Fruit fly (Drosophila melanogaster): ENCODE results near the gene CG32284.

CG32284 gene

DNA sequence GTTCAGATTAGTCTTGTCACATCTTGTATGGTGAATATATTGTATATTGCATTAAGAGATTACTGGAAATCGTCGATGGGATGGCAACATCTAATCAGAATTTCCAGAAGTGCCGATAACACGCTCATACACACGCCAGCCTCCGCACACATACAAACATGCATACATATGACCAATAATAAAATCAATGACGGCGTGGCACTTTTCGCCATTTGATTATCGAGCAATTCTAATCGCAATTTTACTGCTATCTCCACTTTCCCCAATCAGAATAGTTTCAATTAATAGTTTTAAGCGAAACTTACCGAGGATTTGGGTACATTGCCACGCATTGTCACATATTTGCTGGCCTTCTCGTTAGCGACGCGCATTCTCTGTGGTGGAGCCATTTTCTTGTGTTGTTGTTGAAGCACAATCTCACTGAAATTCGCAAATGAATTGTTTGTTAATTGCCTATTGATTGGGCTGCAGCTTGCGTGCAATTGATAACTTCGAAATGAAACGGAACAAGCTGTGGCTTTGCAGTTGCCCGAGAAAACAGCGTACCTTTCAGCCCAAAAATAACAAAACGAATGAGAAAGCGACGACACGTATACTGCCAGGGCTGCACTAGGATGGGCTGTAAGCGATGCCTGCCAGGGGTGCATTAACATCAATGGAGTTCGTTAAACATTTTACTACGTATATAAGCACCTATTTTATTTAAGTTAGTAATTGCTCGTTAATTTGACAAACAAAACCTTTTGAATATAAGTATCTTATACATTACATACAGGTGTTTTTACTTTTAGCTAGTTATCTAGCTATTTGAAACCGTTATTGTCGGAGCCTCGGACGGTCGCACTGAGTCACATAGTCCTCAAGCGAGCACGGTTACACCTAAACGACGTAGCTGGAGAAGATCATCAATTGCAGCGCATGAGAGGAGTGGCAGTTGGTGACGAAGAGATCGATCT is 12.3 kb downstream of the CG32284 start, which contains the start of the genes CG32276 and gry (continued):
- TF ChIP-seq CG14965 (GFP tag; optimal IDR thresholded peaks at IDR 0.05; ENCODE audit: borderline replicate concordance) (no peak), HLHmδ (GFP tag; optimal IDR thresholded peaks at IDR 0.05) (peak; percentile 50), cg (GFP tag; optimal IDR thresholded peaks at IDR 0.05) (peak; percentile 73), bigmax (GFP tag; optimal IDR thresholded peaks at IDR 0.05) (no peak), Side (GFP tag; optimal IDR thresholded peaks at IDR 0.05) (peak; percentile 86), tx (GFP tag; optimal IDR thresholded peaks at IDR 0.05) (peak; percentile 67), Lim3 (GFP tag; IDR thresholded peaks at IDR 0.05) (no peak), Stat92E (GFP tag; optimal IDR thresholded peaks at IDR 0.05) (peak in 1 of 3 experiments; percentile 54), mam (GFP tag; optimal IDR thresholded peaks at IDR 0.05) (peak; percentile 79), CG42726 (GFP tag; IDR thresholded peaks at IDR 0.05; ENCODE audit: partially characterized antibody) (no peak), wor (GFP tag; IDR thresholded peaks at IDR 0.05) (peak; percentile 59), CG9876 (GFP tag; optimal IDR thresholded peaks at IDR 0.05) (peak; percentile 55), sug (tag; optimal IDR thresholded peaks at IDR 0.05) (no peak), mirr (GFP tag; optimal IDR thresholded peaks at IDR 0.05) (peak; percentile 70), CG17361 (GFP tag; IDR thresholded peaks at IDR 0.05) (no peak; the same call in 2 of the 3 replicates), phol (tag; optimal IDR thresholded peaks at IDR 0.05) (peak; percentile 90), CG4854 (GFP tag; optimal IDR thresholded peaks at IDR 0.05) (no peak), Antp (GFP tag; optimal IDR thresholded peaks at IDR 0.05) (peak; percentile 79), grn (GFP tag; optimal IDR thresholded peaks at IDR 0.05) (no peak), sens (GFP tag) (peak; percentile 94), Dfd (GFP tag; optimal IDR thresholded peaks at IDR 0.05) (no peak), CG12071 (GFP tag; optimal IDR thresholded peaks at IDR 0.05) (no peak), gfzf (GFP tag; optimal IDR thresholded peaks at IDR 0.05) (peak; percentile 94), CG10462 (GFP tag; optimal IDR thresholded peaks at IDR 0.05) (peak; percentile 66), CG18599 (GFP tag; optimal IDR thresholded peaks at IDR 0.05) (peak; percentile 87), Trl (optimal IDR thresholded peaks at IDR 0.05) (peak in 1 of 2 experiments; percentile 14), Trl (GFP tag; optimal IDR thresholded peaks at IDR 0.05) (peak; percentile 85), Neu2 (GFP tag; optimal IDR thresholded peaks at IDR 0.05; ENCODE audit: borderline replicate concordance) (no peak), vnd (GFP tag; IDR thresholded peaks at IDR 0.05; ENCODE audit: partially characterized antibody) (no peak), Dek (tag; optimal IDR thresholded peaks at IDR 0.05) (peak; percentile 73), jumu (GFP tag; optimal IDR thresholded peaks at IDR 0.05) (peak; percentile 88), klu (GFP tag; IDR thresholded peaks at IDR 0.05) (peak; percentile 46; the same call in 1 of the 2 replicates), CG1647 (GFP tag; optimal IDR thresholded peaks at IDR 0.05) (peak; percentile 79), gt (GFP tag; IDR thresholded peaks at IDR 0.05) (peak; percentile 35; the same call in 1 of the 2 replicates), crc (GFP tag; optimal IDR thresholded peaks at IDR 0.05) (peak; percentile 48), CG30403 (GFP tag; optimal IDR thresholded peaks at IDR 0.05) (peak; percentile 84), Hmr (GFP tag; optimal IDR thresholded peaks at IDR 0.05) (peak; percentile 76), CG3726 (GFP tag; IDR thresholded peaks at IDR 0.05) (0 out of 3 replicates have a peak, but pooled peaks have one; percentile 55), gce (GFP tag; IDR thresholded peaks at IDR 0.05) (no peak), dmrt99B (tag; optimal IDR thresholded peaks at IDR 0.05) (no peak), dysf (GFP tag; IDR thresholded peaks at IDR 0.05) (peak; percentile 74), CG11456 (GFP tag; IDR thresholded peaks at IDR 0.05) (peak; percentile 82), CG13775 (GFP tag; optimal IDR thresholded peaks at IDR 0.05) (peak; percentile 80), luna (GFP tag; optimal IDR thresholded peaks at IDR 0.05) (no peak), salm (tag; optimal IDR thresholded peaks at IDR 0.05) (peak; percentile 26), trem (tag; optimal IDR thresholded peaks at IDR 0.05) (peak; percentile 91), Dip3 (GFP tag; optimal IDR thresholded peaks at IDR 0.05) (peak; percentile 71), CG10543 (GFP tag; optimal IDR thresholded peaks at IDR 0.05) (peak; percentile 79), Rfx (GFP tag; IDR thresholded peaks at IDR 0.05) (peak; percentile 77)

Data from whole organism, embryonic.